Worm (Caenorhabditis elegans) whole organism, midembryonic: ENCODE results near the gene W05B10.3.

Experiments
- T22C8.4 ChIP-seq: fragments of 200-800 bp; sonication (Bioruptor generic); IDR thresholded peaks from 2 replicates; pipeline ENCODE4 v1.3.6; 2022; ENCODE audit warnings: missing genetic modification characterization, missing compliant biosample characterization
- cog-1 ChIP-seq: sonication (generic microtip); optimal IDR thresholded peaks from 2 replicates; lab custom pipeline; 2016; ENCODE audit warnings: missing genetic modification characterization, missing compliant biosample characterization
- flt-1 ChIP-seq: fragments of 200-800 bp; sonication (Bioruptor generic); IDR thresholded peaks from 2 replicates; pipeline ENCODE4 v1.3.6; 2022; ENCODE audit warnings: missing genetic modification characterization, missing compliant biosample characterization
- med-1 ChIP-seq: sonication (generic microtip); optimal IDR thresholded peaks from 2 replicates; lab custom pipeline; 2017; ENCODE audit warnings: missing genetic modification characterization, mild to moderate bottlenecking, missing compliant biosample characterization, antibody characterized with exemption, missing genetic modification reagents; ENCODE audit not compliant: insufficient read depth
- tab-1 ChIP-seq: fragments of 200-800 bp; sonication (Bioruptor generic); IDR thresholded peaks from 2 replicates; pipeline ENCODE4 v1.3.6; 2022; ENCODE audit warnings: missing genetic modification characterization, missing compliant biosample characterization
- ztf-29 ChIP-seq: fragments of 200-800 bp; sonication (Bioruptor generic); IDR thresholded peaks from 2 replicates; pipeline ENCODE4 v1.3.6; 2022; ENCODE audit warnings: missing genetic modification reagents, missing genetic modification characterization, missing compliant biosample characterization

ce11 chrV:12701613-12702012, 40.1 kb upstream of the W05B10.3 start:
- TF ChIP-seq tab-1 (GFP tag; lab: Robert Waterston, UW) = no peak
- TF ChIP-seq cog-1 = no peak
- TF ChIP-seq flt-1 (GFP tag; lab: Robert Waterston, UW) = no peak
- no peak for TF ChIP-seq T22C8.4 (GFP tag; lab: Robert Waterston, UW)
- no peak for TF ChIP-seq med-1 (GFP tag; lab: Kevin White, UChicago)
- no peak for TF ChIP-seq ztf-29
